Fruit fly (Drosophila melanogaster): Measurements from ENCODE around the gene RhoGEF3.

Gene RhoGEF3

dm6 chr3L:246644-247199 is 30.5 kb upstream of the RhoGEF3 start (continued):
- no peak; the same call in 1 of the 3 replicates for TF ChIP-seq CG11456 (GFP tag; IDR thresholded peaks at IDR 0.05)
- peak; percentile 24 for TF ChIP-seq CG3065 (GFP tag; optimal IDR thresholded peaks at IDR 0.05)
- TF ChIP-seq Ets97D (GFP tag; optimal IDR thresholded peaks at IDR 0.05) = peak; percentile 97
- TF ChIP-seq CG18764 (GFP tag; optimal IDR thresholded peaks at IDR 0.05) = peak; percentile 47
- no peak for TF ChIP-seq CG15601 (tag; optimal IDR thresholded peaks at IDR 0.05)
- TF ChIP-seq Abd-B (GFP tag; optimal IDR thresholded peaks at IDR 0.05) = no peak
- TF ChIP-seq CG6683 (GFP tag; optimal IDR thresholded peaks at IDR 0.05) = no peak
- TF ChIP-seq seq (GFP tag; IDR thresholded peaks at IDR 0.05) = no peak
- TF ChIP-seq danr (GFP tag; IDR thresholded peaks at IDR 0.05) = no peak
- TF ChIP-seq CG17328 (GFP tag; IDR thresholded peaks at IDR 0.05) = no peak
- no peak for TF ChIP-seq Fer1 (GFP tag; optimal IDR thresholded peaks at IDR 0.05)
- TF ChIP-seq slp2 (GFP tag; optimal IDR thresholded peaks at IDR 0.05) = peak; percentile 28
- TF ChIP-seq tin (GFP tag; optimal IDR thresholded peaks at IDR 0.05) = peak; percentile 50
- no peak for TF ChIP-seq ash1 (GFP tag; optimal IDR thresholded peaks at IDR 0.05)
- no peak for TF ChIP-seq CG16779 (GFP tag; IDR thresholded peaks at IDR 0.05)
- no peak for TF ChIP-seq CG7839 (tag; optimal IDR thresholded peaks at IDR 0.05)
- TF ChIP-seq CG34224 (GFP tag; IDR thresholded peaks at IDR 0.05; ENCODE audit: partially characterized antibody) = no peak; the same call in 2 of the 3 replicates
- TF ChIP-seq CG4730 (GFP tag; IDR thresholded peaks at IDR 0.05) = no peak
- no peak for TF ChIP-seq Usf (GFP tag; optimal IDR thresholded peaks at IDR 0.05)
- no peak for TF ChIP-seq CG3838 (GFP tag; optimal IDR thresholded peaks at IDR 0.05)
- peak; percentile 86 for TF ChIP-seq phol (tag; optimal IDR thresholded peaks at IDR 0.05)
- TF ChIP-seq Sin3A (optimal IDR thresholded peaks at IDR 0.05) = peak; percentile 9
- no peak for TF ChIP-seq schlank (tag; optimal IDR thresholded peaks at IDR 0.05)
- no peak for TF ChIP-seq Lpt (GFP tag; optimal IDR thresholded peaks at IDR 0.05)
- TF ChIP-seq lmd (GFP tag; IDR thresholded peaks at IDR 0.05) = peak; percentile 40; the same call in 1 of the 2 replicates
- TF ChIP-seq CG1024 (GFP tag; IDR thresholded peaks at IDR 0.05) = no peak
- TF ChIP-seq CG1233 (GFP tag; optimal IDR thresholded peaks at IDR 0.05) = no peak
- peak; percentile 81 for TF ChIP-seq CG12659 (GFP tag; optimal IDR thresholded peaks at IDR 0.05)
- no peak for TF ChIP-seq Bteb2 (GFP tag; optimal IDR thresholded peaks at IDR 0.05)
- TF ChIP-seq Fer3 (tag; optimal IDR thresholded peaks at IDR 0.05) = no peak
- TF ChIP-seq Hmr (GFP tag; optimal IDR thresholded peaks at IDR 0.05) = no peak
- no peak for TF ChIP-seq fd96Cb (tag; optimal IDR thresholded peaks at IDR 0.05)
- no peak for TF ChIP-seq Jarid2 (GFP tag; optimal IDR thresholded peaks at IDR 0.05)
- no peak for TF ChIP-seq gcm (GFP tag; optimal IDR thresholded peaks at IDR 0.05)
- TF ChIP-seq dysf (GFP tag; IDR thresholded peaks at IDR 0.05) = peak; percentile 53; the same call in 2 of the 3 replicates
- TF ChIP-seq CG1647 (GFP tag; optimal IDR thresholded peaks at IDR 0.05) = no peak
- no peak for TF ChIP-seq HLHmδ (GFP tag; optimal IDR thresholded peaks at IDR 0.05)
- TF ChIP-seq gsb-n (tag; optimal IDR thresholded peaks at IDR 0.05) = no peak
- no peak for TF ChIP-seq CG8388 (GFP tag; optimal IDR thresholded peaks at IDR 0.05)
- peak; percentile 66; the same call in 1 of the 2 replicates for TF ChIP-seq CG13287 (GFP tag; IDR thresholded peaks at IDR 0.05; ENCODE audit: partially characterized antibody)
- no peak for TF ChIP-seq caup (GFP tag; optimal IDR thresholded peaks at IDR 0.05; ENCODE audit: severe bottlenecking)
- peak; percentile 45 for TF ChIP-seq CG1792 (GFP tag; optimal IDR thresholded peaks at IDR 0.05)
- no peak for TF ChIP-seq CkIIα-i1 (GFP tag; IDR thresholded peaks at IDR 0.05)
- TF ChIP-seq Xbp1 (GFP tag; optimal IDR thresholded peaks at IDR 0.05) = peak; percentile 62
- TF ChIP-seq CG7745 (tag; optimal IDR thresholded peaks at IDR 0.05) = no peak
- TF ChIP-seq cato (GFP tag; optimal IDR thresholded peaks at IDR 0.05; ENCODE audit: borderline replicate concordance) = no peak
- 0 out of 3 replicates have a peak, but pooled peaks have one; percentile 50 for TF ChIP-seq CG2199 (GFP tag; IDR thresholded peaks at IDR 0.05)
- no peak for TF ChIP-seq CG8478 (optimal IDR thresholded peaks at IDR 0.05)
- no peak for TF ChIP-seq bab2 (GFP tag; optimal IDR thresholded peaks at IDR 0.05)
- no peak for TF ChIP-seq cwo (GFP tag; optimal IDR thresholded peaks at IDR 0.05)
- no peak for TF ChIP-seq CG1529 (GFP tag; optimal IDR thresholded peaks at IDR 0.05)

Measured in whole organism, embryonic.